Fruit fly (Drosophila melanogaster) whole organism, embryonic: ENCODE measurements around the gene asun.
A peak's percentile ranks its signal among the peaks of the same experiment; 100 is the strongest.

Source experiments
- ATbp ChIP-seq: fragments of 200-800 bp; sonication (Bioruptor generic); optimal IDR thresholded peaks from 2 replicates; lab custom pipeline; 2017; ENCODE audit warnings: missing biosample characterization, mild to moderate bottlenecking, missing genetic modification characterization, missing genetic modification reagents
- Bteb2 ChIP-seq: fragments of 200-800 bp; sonication (Bioruptor generic); optimal IDR thresholded peaks from 2 replicates; lab custom pipeline; 2016; ENCODE audit warnings: missing biosample characterization, missing genetic modification characterization
- CG10431 ChIP-seq: fragments of 200-800 bp; sonication (Bioruptor generic); optimal IDR thresholded peaks from 3 replicates; lab custom pipeline; 2018; ENCODE audit warnings: missing biosample characterization, mild to moderate bottlenecking, missing genetic modification characterization
- CG12155 ChIP-seq: fragments of 200-800 bp; sonication (Bioruptor generic); optimal IDR thresholded peaks from 3 replicates; lab custom pipeline; 2016; ENCODE audit warnings: missing biosample characterization, missing genetic modification characterization
- CG13775 ChIP-seq: fragments of 200-800 bp; sonication (Bioruptor generic); optimal IDR thresholded peaks from 3 replicates; lab custom pipeline; 2017; ENCODE audit warnings: missing biosample characterization, mild to moderate bottlenecking, missing genetic modification characterization
- CG14965 ChIP-seq: fragments of 200-800 bp; sonication (Bioruptor generic); optimal IDR thresholded peaks from 2 replicates; lab custom pipeline; 2016; ENCODE audit warnings: missing biosample characterization, missing genetic modification characterization, borderline replicate concordance
- CG15073 ChIP-seq: fragments of 200-800 bp; sonication (Bioruptor generic); optimal IDR thresholded peaks from 2 replicates; lab custom pipeline; 2016; ENCODE audit warnings: missing biosample characterization, missing genetic modification characterization
- CG15601 ChIP-seq: fragments of 200-800 bp; sonication (Bioruptor generic); optimal IDR thresholded peaks from 3 replicates; lab custom pipeline; 2019; ENCODE audit warnings: missing biosample characterization, mild to moderate bottlenecking, missing genetic modification characterization, moderate library complexity
- CG17328 ChIP-seq: fragments of 200-800 bp; sonication (Bioruptor generic); IDR thresholded peaks from 2 replicates; pipeline ENCODE4 v1.3.6; 2022; ENCODE audit warnings: missing biosample characterization, missing genetic modification characterization
- CG1792 ChIP-seq: fragments of 200-800 bp; sonication (Bioruptor generic); optimal IDR thresholded peaks from 2 replicates; lab custom pipeline; 2016; ENCODE audit warnings: missing biosample characterization, missing genetic modification characterization
- CG18599 ChIP-seq: fragments of 200-800 bp; sonication (Bioruptor generic); optimal IDR thresholded peaks from 3 replicates; lab custom pipeline; 2017; ENCODE audit warnings: missing biosample characterization, missing genetic modification characterization, mild to moderate bottlenecking, moderate library complexity, missing genetic modification reagents
- CG18619 ChIP-seq: fragments of 200-800 bp; sonication (Bioruptor generic); optimal IDR thresholded peaks from 3 replicates; lab custom pipeline; 2017; ENCODE audit warnings: missing biosample characterization, mild to moderate bottlenecking, missing genetic modification characterization
- CG30403 ChIP-seq: fragments of 200-800 bp; sonication (Bioruptor generic); optimal IDR thresholded peaks from 3 replicates; lab custom pipeline; 2016; ENCODE audit warnings: missing biosample characterization, missing genetic modification characterization
- CG43689 ChIP-seq: fragments of 200-800 bp; sonication (Bioruptor generic); IDR thresholded peaks from 2 replicates; pipeline ENCODE4 v1.3.6; 2022; ENCODE audit warnings: missing biosample characterization, missing genetic modification characterization
- CG6272 ChIP-seq: fragments of 200-800 bp; sonication (Bioruptor generic); IDR thresholded peaks from 2 replicates; pipeline ENCODE4 v1.3.6; 2022; ENCODE audit warnings: missing biosample characterization, missing genetic modification characterization
- CG8281 ChIP-seq: fragments of 200-800 bp; sonication (Bioruptor generic); optimal IDR thresholded peaks from 2 replicates; lab custom pipeline; 2018; ENCODE audit warnings: missing biosample characterization, mild to moderate bottlenecking, missing genetic modification characterization, moderate library complexity
- CG9797 ChIP-seq: fragments of 200-800 bp; sonication (Bioruptor generic); optimal IDR thresholded peaks from 3 replicates; lab custom pipeline; 2018; ENCODE audit warnings: missing biosample characterization, mild to moderate bottlenecking, missing genetic modification characterization
- Doc3 ChIP-seq: fragments of 200-800 bp; sonication (Bioruptor generic); IDR thresholded peaks from 3 replicates; pipeline ENCODE4 v1.3.6; 2022; ENCODE audit warnings: missing biosample characterization, missing genetic modification characterization; ENCODE audit not compliant: partially characterized antibody
- Eip74EF ChIP-seq, 2 experiments: fragments of 200-800 bp in 1 of 2; fragments of >200 bp in 1 of 2; sonication (Bioruptor generic) in 1 of 2; optimal IDR thresholded peaks; 2 replicates each; lab custom pipeline; 2017 to 2019; ENCODE audit warnings: missing biosample characterization in 2 of 2, missing genetic modification characterization in 2 of 2, mild to moderate bottlenecking in 1 of 2, moderate library complexity in 1 of 2
- Fer1 ChIP-seq: fragments of 200-800 bp; sonication (Bioruptor generic); optimal IDR thresholded peaks from 2 replicates; lab custom pipeline; 2017; ENCODE audit warnings: missing biosample characterization, mild to moderate bottlenecking, missing genetic modification characterization
- Fer3 ChIP-seq: fragments of 200-800 bp; sonication (Bioruptor generic); optimal IDR thresholded peaks from 2 replicates; lab custom pipeline; 2018; ENCODE audit warnings: missing biosample characterization, mild to moderate bottlenecking, missing genetic modification characterization, moderate library complexity
- H2.0 ChIP-seq: fragments of 200-800 bp; sonication (Bioruptor generic); IDR thresholded peaks from 2 replicates; pipeline ENCODE4 v1.3.6; 2022; ENCODE audit warnings: missing biosample characterization, missing genetic modification characterization
- HHEX ChIP-seq: fragments of 200-800 bp; sonication (Bioruptor generic); optimal IDR thresholded peaks from 3 replicates; lab custom pipeline; 2017; ENCODE audit warnings: missing biosample characterization, mild to moderate bottlenecking, missing genetic modification characterization, missing genetic modification reagents
- MESR4 ChIP-seq: fragments of 200-800 bp; sonication (Bioruptor generic); optimal IDR thresholded peaks from 2 replicates; lab custom pipeline; 2018; ENCODE audit warnings: missing biosample characterization, mild to moderate bottlenecking, missing genetic modification characterization, moderate library complexity
- Mad ChIP-seq: fragments of 200-800 bp; sonication (Bioruptor generic); optimal IDR thresholded peaks from 2 replicates; lab custom pipeline; 2016; ENCODE audit warnings: missing biosample characterization, missing genetic modification characterization
- Max ChIP-seq: fragments of 200-800 bp; sonication (Bioruptor generic); optimal IDR thresholded peaks from 2 replicates; lab custom pipeline; 2016; ENCODE audit warnings: missing biosample characterization, mild to moderate bottlenecking, missing genetic modification characterization
- Neu2 ChIP-seq: fragments of 200-800 bp; sonication (Bioruptor generic); optimal IDR thresholded peaks from 3 replicates; lab custom pipeline; 2016; ENCODE audit warnings: missing biosample characterization, missing genetic modification characterization, borderline replicate concordance
- Nf-YB ChIP-seq: fragments of 200-800 bp; sonication (Bioruptor generic); optimal IDR thresholded peaks from 3 replicates; lab custom pipeline; 2019; ENCODE audit warnings: missing biosample characterization, mild to moderate bottlenecking, missing genetic modification characterization, moderate library complexity
- Side ChIP-seq: fragments of 200-800 bp; sonication (Bioruptor generic); optimal IDR thresholded peaks from 2 replicates; lab custom pipeline; 2016; ENCODE audit warnings: missing biosample characterization, missing genetic modification characterization
- Sox100B ChIP-seq: fragments of 200-800 bp; sonication (Bioruptor generic); optimal IDR thresholded peaks from 3 replicates; lab custom pipeline; 2018; ENCODE audit warnings: missing biosample characterization, mild to moderate bottlenecking, missing genetic modification characterization
- Stat92E ChIP-seq, 3 experiments: fragments of >200 bp in 2 of 3; fragments of 200-800 bp in 1 of 3; sonication (Bioruptor generic) in 1 of 3; optimal IDR thresholded peaks; 2 replicates each; lab custom pipeline; 2017 to 2019; ENCODE audit warnings: missing biosample characterization in 3 of 3, missing genetic modification characterization in 3 of 3, mild to moderate bottlenecking in 1 of 3, moderate library complexity in 1 of 3
- ash1 ChIP-seq: fragments of 200-800 bp; sonication (Bioruptor generic); optimal IDR thresholded peaks from 2 replicates; lab custom pipeline; 2018; ENCODE audit warnings: missing biosample characterization, mild to moderate bottlenecking, missing genetic modification characterization
- bab2 ChIP-seq: fragments of 200-800 bp; sonication (Bioruptor generic); optimal IDR thresholded peaks from 2 replicates; lab custom pipeline; 2016; ENCODE audit warnings: missing biosample characterization, missing genetic modification characterization
- esg ChIP-seq: fragments of 200-800 bp; sonication (Bioruptor generic); conservative IDR thresholded peaks from 2 replicates; pipeline ENCODE4 v1.3.6; 2022; ENCODE audit warnings: missing biosample characterization, missing genetic modification characterization
- fu2 ChIP-seq: fragments of 200-800 bp; sonication (Bioruptor generic); optimal IDR thresholded peaks from 2 replicates; lab custom pipeline; 2016; ENCODE audit warnings: missing biosample characterization, missing genetic modification characterization
- gcm ChIP-seq: fragments of 200-800 bp; sonication (Bioruptor generic); optimal IDR thresholded peaks from 2 replicates; lab custom pipeline; 2019; ENCODE audit warnings: missing biosample characterization, mild to moderate bottlenecking, missing genetic modification characterization, moderate library complexity
- grau ChIP-seq: fragments of 200-800 bp; optimal IDR thresholded peaks from 3 replicates; lab custom pipeline; 2019; ENCODE audit warnings: missing biosample characterization, mild to moderate bottlenecking, missing genetic modification characterization, moderate library complexity
- hbn ChIP-seq: fragments of 200-800 bp; sonication (Bioruptor generic); IDR thresholded peaks from 2 replicates; pipeline ENCODE4 v1.3.6; 2022; ENCODE audit warnings: missing biosample characterization, missing genetic modification characterization; ENCODE audit not compliant: partially characterized antibody
- jing ChIP-seq: fragments of 200-800 bp; sonication (Bioruptor generic); optimal IDR thresholded peaks from 2 replicates; lab custom pipeline; 2018; ENCODE audit warnings: missing biosample characterization, mild to moderate bottlenecking, missing genetic modification characterization
- luna ChIP-seq: fragments of 200-800 bp; sonication (Bioruptor generic); optimal IDR thresholded peaks from 2 replicates; lab custom pipeline; 2016; ENCODE audit warnings: missing biosample characterization, missing genetic modification characterization
- nerfin-1 ChIP-seq: fragments of 200-800 bp; sonication (Bioruptor generic); optimal IDR thresholded peaks from 3 replicates; lab custom pipeline; 2019; ENCODE audit warnings: missing biosample characterization, mild to moderate bottlenecking, missing genetic modification characterization, moderate library complexity
- pros ChIP-seq: fragments of 200-800 bp; sonication (Bioruptor generic); optimal IDR thresholded peaks from 3 replicates; lab custom pipeline; 2019; ENCODE audit warnings: missing biosample characterization, mild to moderate bottlenecking, missing genetic modification characterization, moderate library complexity
- pzg ChIP-seq: fragments of 200-800 bp; sonication (Bioruptor generic); optimal IDR thresholded peaks from 3 replicates; lab custom pipeline; 2018; ENCODE audit warnings: missing biosample characterization, mild to moderate bottlenecking, missing genetic modification characterization, moderate library complexity
- sens ChIP-seq: fragments of 200-800 bp; sonication (Bioruptor generic); peaks from one replicate; lab custom pipeline; 2016; ENCODE audit warnings: missing biosample characterization, missing genetic modification characterization
- sim ChIP-seq: fragments of 200-800 bp; sonication (Bioruptor generic); IDR thresholded peaks from 2 replicates; pipeline ENCODE4 v1.3.6; 2022; ENCODE audit warnings: missing biosample characterization, missing genetic modification characterization
- tll ChIP-seq, 2 experiments: fragments of 200-800 bp in 1 of 2; fragments of >200 bp in 1 of 2; sonication (Bioruptor generic) in 1 of 2; optimal IDR thresholded peaks; 2 replicates each; lab custom pipeline; 2017 to 2019; ENCODE audit warnings: missing biosample characterization in 2 of 2, missing genetic modification characterization in 2 of 2, mild to moderate bottlenecking in 1 of 2, moderate library complexity in 1 of 2
- trh ChIP-seq: fragments of 200-800 bp; sonication (Bioruptor generic); optimal IDR thresholded peaks from 2 replicates; lab custom pipeline; 2016; ENCODE audit warnings: missing biosample characterization, missing genetic modification characterization
- z ChIP-seq: fragments of 200-800 bp; sonication (Bioruptor generic); IDR thresholded peaks from 3 replicates; pipeline ENCODE4 v1.3.6; 2022; ENCODE audit warnings: missing biosample characterization, missing genetic modification characterization

Gene asun

dm6 chr3R:16309302-16310080 is 45.4 kb downstream of the asun start (continued):
- TF ChIP-seq Eip74EF (GFP tag; optimal IDR thresholded peaks at IDR 0.05; lab: Kevin White, UChicago) (no peak), bab2 (peak; percentile 12), sens (GFP tag; lab: Kevin White, UChicago) (peak; percentile 53), z (no peak), Fer1 (no peak), Sox100B (GFP tag; lab: Kevin White, UChicago) (peak; percentile 21), CG14965 (no peak), grau (tag; lab: Kevin White, UChicago) (peak; percentile 29), CG6272 (GFP tag; lab: Robert Waterston, UW) (no peak), CG8281 (tag; lab: Kevin White, UChicago) (no peak), Neu2 (GFP tag; lab: Kevin White, UChicago) (no peak), CG18619 (GFP tag; lab: Kevin White, UChicago) (no peak), Doc3 (GFP tag; lab: Robert Waterston, UW) (no peak), trh (no peak), MESR4 (GFP tag; lab: Kevin White, UChicago) (no peak), pros (GFP tag; lab: Kevin White, UChicago) (peak; percentile 20), jing (GFP tag; lab: Kevin White, UChicago) (no peak), fu2 (GFP tag; lab: Kevin White, UChicago) (no peak), gcm (GFP tag; lab: Kevin White, UChicago) (no peak), ash1 (no peak), Mad (GFP tag; lab: Kevin White, UChicago) (no peak), Side (GFP tag; lab: Kevin White, UChicago) (no peak), Fer3 (tag; lab: Kevin White, UChicago) (peak; percentile 29), Bteb2 (GFP tag; lab: Kevin White, UChicago) (no peak), luna (GFP tag; lab: Kevin White, UChicago) (no peak), CG9797 (GFP tag; lab: Kevin White, UChicago) (no peak), CG12155 (GFP tag; lab: Kevin White, UChicago) (no peak), ATbp (no peak), sim (GFP tag; lab: Robert Waterston, UW) (no peak), CG15073 (GFP tag; lab: Kevin White, UChicago) (no peak), CG17328 (GFP tag; lab: Robert Waterston, UW) (peak; percentile 51; the same call in 1 of the 2 replicates), CG15601 (tag; lab: Kevin White, UChicago) (no peak), nerfin-1 (no peak), Nf-YB (GFP tag; lab: Kevin White, UChicago) (no peak), CG30403 (GFP tag; lab: Kevin White, UChicago) (peak; percentile 6), esg (no peak), pzg (GFP tag; lab: Kevin White, UChicago) (no peak), HHEX (GFP tag; lab: Kevin White, UChicago) (no peak), H2.0 (GFP tag; lab: Robert Waterston, UW) (no peak), CG13775 (GFP tag; lab: Kevin White, UChicago) (peak; percentile 2), hbn (GFP tag; lab: Robert Waterston, UW) (no peak), tll (GFP tag; optimal IDR thresholded peaks at IDR 0.05; lab: Kevin White, UChicago) (no peak), CG18599 (GFP tag; lab: Kevin White, UChicago) (peak; percentile 33), Max (GFP tag; lab: Kevin White, UChicago) (no peak), CG1792 (GFP tag; lab: Kevin White, UChicago) (peak; percentile 13), CG43689 (GFP tag; lab: Robert Waterston, UW) (no peak), CG10431 (GFP tag; lab: Kevin White, UChicago) (no peak), Stat92E (GFP tag; optimal IDR thresholded peaks at IDR 0.05; lab: Kevin White, UChicago) (no peak)
